Worm (Caenorhabditis elegans): Measurements from ENCODE around the gene F53F1.3.
A peak's percentile ranks its signal among the peaks of the same experiment; 100 is the strongest.

DNA sequence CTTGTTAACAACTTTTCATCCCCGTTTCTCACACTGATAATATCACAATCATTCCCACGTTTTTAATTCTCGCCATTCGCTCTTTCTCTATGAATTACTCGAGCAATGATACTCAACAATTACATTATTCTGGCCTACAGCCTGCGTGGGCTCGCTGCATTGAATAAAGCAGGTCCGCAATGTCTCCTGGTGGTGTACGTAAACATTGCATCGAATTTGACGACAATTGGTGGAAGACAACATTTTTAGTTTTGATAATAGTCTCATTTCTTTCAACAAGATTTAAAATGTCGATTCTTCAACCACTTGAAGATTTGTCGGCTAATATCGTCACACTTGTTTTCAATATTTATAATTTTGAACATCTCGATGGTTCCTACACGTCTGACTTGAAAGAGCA lies 51.3 kb downstream of the F53F1.3 start, which contains the start of gene bath-39:
- TF ChIP-seq pha-4 (tag; optimal IDR thresholded peaks at IDR 0.05) (no peak), ztf-11 (tag; optimal IDR thresholded peaks at IDR 0.05) (no peak), sem-2 (GFP tag; optimal IDR thresholded peaks at IDR 0.05) (no peak), ces-1 (GFP tag; optimal IDR thresholded peaks at IDR 0.05) (peak; percentile 84), zip-8 (tag; optimal IDR thresholded peaks at IDR 0.05) (no peak), ceh-39 (tag; optimal IDR thresholded peaks at IDR 0.05) (no peak), unc-62 (GFP tag; optimal IDR thresholded peaks at IDR 0.05) (no peak), nhr-237 (tag; optimal IDR thresholded peaks at IDR 0.05) (no peak), snpc-4 (tag; optimal IDR thresholded peaks at IDR 0.05) (no peak), elt-1 (tag; optimal IDR thresholded peaks at IDR 0.05; ENCODE audit: borderline replicate concordance, insufficient read depth) (no peak), nhr-28 (tag; optimal IDR thresholded peaks at IDR 0.05) (no peak), nhr-76 (tag; optimal IDR thresholded peaks at IDR 0.05) (no peak), unc-39 (tag; optimal IDR thresholded peaks at IDR 0.05) (no peak)
